Worm (Caenorhabditis elegans): Measurements from ENCODE around the gene itm-2.

DNA sequence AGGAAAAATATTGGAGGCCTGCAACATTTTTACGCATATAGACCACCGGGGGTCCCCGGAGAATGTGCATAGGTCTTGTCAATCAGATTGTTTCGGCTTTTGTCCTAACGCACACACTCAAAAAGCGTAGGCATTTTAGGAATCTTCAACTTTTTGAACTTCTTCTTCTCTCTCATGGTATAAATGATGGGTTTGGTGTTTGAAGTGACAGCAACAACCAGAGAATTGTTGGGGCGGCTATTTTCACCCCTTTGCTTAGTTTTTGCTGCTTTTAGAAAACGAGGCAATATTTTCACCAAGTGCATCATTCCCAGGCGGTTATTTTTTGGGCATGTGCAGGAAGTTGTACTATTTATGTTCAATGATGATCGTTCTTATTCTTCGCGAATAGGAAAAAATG lies 6.7 kb downstream of the itm-2 start:
- TF ChIP-seq nhr-67 (tag; optimal IDR thresholded peaks at IDR 0.05) (no peak), nhr-28 (tag; optimal IDR thresholded peaks at IDR 0.05) (no peak), snpc-4 (tag; optimal IDR thresholded peaks at IDR 0.05) (no peak), lin-15B (tag; optimal IDR thresholded peaks at IDR 0.05) (no peak), ztf-4 (tag; optimal IDR thresholded peaks at IDR 0.05) (no peak), ama-1 (optimal IDR thresholded peaks at IDR 0.05) (no peak), ZK546.5 (tag; optimal IDR thresholded peaks at IDR 0.05) (no peak), ztf-11 (tag; optimal IDR thresholded peaks at IDR 0.05) (no peak), nhr-11 (tag; optimal IDR thresholded peaks at IDR 0.05) (no peak), nhr-77 (tag; optimal IDR thresholded peaks at IDR 0.05) (no peak), tbx-2 (tag; optimal IDR thresholded peaks at IDR 0.05) (no peak), ceh-82 (tag; optimal IDR thresholded peaks at IDR 0.05) (no peak), ceh-9 (tag; optimal IDR thresholded peaks at IDR 0.05) (no peak), ceh-16 (tag; optimal IDR thresholded peaks at IDR 0.05) (no peak)
